Worm (Caenorhabditis elegans) whole organism, early embryonic: Measurements from ENCODE around the gene npa-1.

Experiments used
- B0310.2 ChIP-seq: sonication (generic microtip); optimal IDR thresholded peaks from 2 replicates; lab custom pipeline; 2016; ENCODE audit warnings: mild to moderate bottlenecking, missing genetic modification characterization, missing compliant biosample characterization
- F13C5.2 ChIP-seq: sonication (generic microtip); optimal IDR thresholded peaks from 2 replicates; lab custom pipeline; 2017; ENCODE audit warnings: mild to moderate bottlenecking, missing genetic modification characterization, inconsistent platforms, missing compliant biosample characterization
- ama-1 ChIP-seq: fragments of 150-350 bp; optimal IDR thresholded peaks from 2 replicates; lab custom pipeline; 2014
- ceh-36 ChIP-seq: sonication (generic microtip); optimal IDR thresholded peaks from 2 replicates; lab custom pipeline; 2016; ENCODE audit warnings: missing genetic modification characterization, inconsistent platforms, missing compliant biosample characterization
- ets-7 ChIP-seq: sonication (generic microtip); optimal IDR thresholded peaks from 2 replicates; lab custom pipeline; 2016; ENCODE audit warnings: missing genotype, missing genetic modification characterization, missing compliant biosample characterization
- flt-1 ChIP-seq: fragments of 200-800 bp; sonication (Bioruptor generic); IDR thresholded peaks from 2 replicates; pipeline ENCODE4 v1.3.6; 2022; ENCODE audit warnings: missing genetic modification characterization, missing compliant biosample characterization
- hmg-4 ChIP-seq: fragments of 200-800 bp; sonication (Bioruptor generic); optimal IDR thresholded peaks from 2 replicates; lab custom pipeline; 2018; ENCODE audit warnings: mild to moderate bottlenecking, missing genetic modification characterization, missing compliant biosample characterization
- tbx-11 ChIP-seq: fragments of 200-800 bp; sonication (Bioruptor generic); IDR thresholded peaks from 2 replicates; pipeline ENCODE4 v1.3.6; 2022; ENCODE audit warnings: missing genetic modification characterization, missing compliant biosample characterization
- tbx-37 ChIP-seq: fragments of 200-800 bp; sonication (Bioruptor generic); conservative IDR thresholded peaks from 2 replicates; pipeline ENCODE4 v1.3.6; 2022; ENCODE audit warnings: missing genetic modification reagents, missing genetic modification characterization, missing compliant biosample characterization
- tra-4 ChIP-seq: sonication (generic microtip); optimal IDR thresholded peaks from 2 replicates; lab custom pipeline; 2017; ENCODE audit warnings: missing genetic modification characterization, missing compliant biosample characterization

DNA sequence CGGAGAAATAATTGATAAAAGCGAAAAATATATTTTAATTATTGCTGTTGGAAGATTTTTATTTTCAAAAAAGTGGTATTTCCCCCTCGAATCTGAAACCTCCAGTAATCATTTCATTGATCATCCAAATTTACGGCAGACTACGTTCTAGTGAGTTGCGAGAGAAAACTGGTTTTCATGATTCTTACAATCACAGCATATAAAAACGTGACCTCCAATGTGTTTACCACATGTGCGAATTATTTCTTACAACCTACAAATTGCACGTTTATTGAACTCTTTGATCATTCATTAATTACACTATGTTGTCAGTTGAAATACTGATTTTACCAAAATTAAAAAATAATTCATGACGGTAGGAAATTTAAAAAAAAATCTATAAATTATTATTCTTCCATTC lies 13.6 kb downstream of the npa-1 start:
- TF ChIP-seq ama-1 (lab: Kevin White, UChicago): no peak
- TF ChIP-seq flt-1 (GFP tag; lab: Robert Waterston, UW): no peak
- TF ChIP-seq tbx-11 (GFP tag; lab: Robert Waterston, UW): no peak
- TF ChIP-seq B0310.2 (tag; lab: Kevin White, UChicago): no peak
- no peak for TF ChIP-seq tra-4 (tag; lab: Kevin White, UChicago)
- TF ChIP-seq hmg-4 (GFP tag; lab: Kevin White, UChicago): no peak
- no peak for TF ChIP-seq ceh-36 (tag; lab: Kevin White, UChicago)
- TF ChIP-seq ets-7: no peak
- no peak for TF ChIP-seq F13C5.2 (tag; lab: Kevin White, UChicago)
- TF ChIP-seq tbx-37 (GFP tag; lab: Robert Waterston, UW): no peak
